Worm (Caenorhabditis elegans): ENCODE results near the gene F49C12.2.

DNA sequence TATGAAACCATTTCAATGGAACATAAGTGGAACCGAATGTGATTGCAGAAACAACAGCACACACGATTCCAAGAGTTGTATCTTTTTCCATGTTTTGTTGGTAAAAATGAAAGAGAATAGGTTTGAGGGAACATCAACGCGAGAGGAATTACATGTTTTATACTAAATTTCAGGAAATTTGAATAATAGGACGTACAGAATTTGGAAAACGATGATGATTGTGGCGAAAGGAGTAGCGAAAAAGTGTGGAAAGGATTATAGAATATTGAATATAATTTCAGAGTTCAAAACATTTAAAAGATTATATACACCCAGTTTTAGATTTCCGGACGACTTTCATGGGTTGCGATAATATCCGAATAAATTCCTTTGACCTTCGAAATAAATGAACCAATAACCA, 9.9 kb upstream of the F49C12.2 start, which contains the start of gene F49C12.6:
- TF ChIP-seq mdl-1 (tag; optimal IDR thresholded peaks at IDR 0.05) (no peak), dpl-1 (GFP tag; optimal IDR thresholded peaks at IDR 0.05) (no peak), unc-30 (tag; optimal IDR thresholded peaks at IDR 0.05) (no peak), F16B12.6 (tag; optimal IDR thresholded peaks at IDR 0.05) (no peak), fos-1 (tag; optimal IDR thresholded peaks at IDR 0.05) (no peak), sox-4 (tag; optimal IDR thresholded peaks at IDR 0.05) (no peak), lin-15B (tag; optimal IDR thresholded peaks at IDR 0.05) (no peak), snpc-4 (tag; optimal IDR thresholded peaks at IDR 0.05) (no peak), mep-1 (tag; optimal IDR thresholded peaks at IDR 0.05) (no peak), unc-86 (tag; optimal IDR thresholded peaks at IDR 0.05) (no peak), nhr-76 (tag; optimal IDR thresholded peaks at IDR 0.05) (no peak), lsy-2 (tag; optimal IDR thresholded peaks at IDR 0.05) (no peak), mab-9 (GFP tag; IDR thresholded peaks at IDR 0.05) (no peak)

Data from whole organism, L1 larva.